Worm (Caenorhabditis elegans) whole organism, young adult: ENCODE results near the gene spp-26.
A peak's percentile ranks its signal among the peaks of the same experiment; 100 is the strongest.

Experiments used
- B0035.1 ChIP-seq: sonication (generic microtip); optimal IDR thresholded peaks from 2 replicates; lab custom pipeline; 2016; ENCODE audit warnings: missing genetic modification characterization, mild to moderate bottlenecking, missing compliant biosample characterization, missing genotype, missing genetic modification reagents
- F33H1.4 ChIP-seq: fragments of 200-800 bp; sonication (Bioruptor generic); IDR thresholded peaks from 2 replicates; pipeline ENCODE4 v1.3.6; 2022; ENCODE audit warnings: missing genetic modification reagents, missing genetic modification characterization, missing compliant biosample characterization
- F37B4.10 ChIP-seq: fragments of 200-800 bp; sonication (Bioruptor generic); IDR thresholded peaks from 2 replicates; pipeline ENCODE4 v1.3.6; 2022; ENCODE audit warnings: missing genetic modification characterization, missing compliant biosample characterization
- F39B2.1 ChIP-seq: fragments of 200-800 bp; sonication (Bioruptor generic); IDR thresholded peaks from 2 replicates; pipeline ENCODE4 v1.3.6; 2022; ENCODE audit warnings: missing genetic modification reagents, missing genetic modification characterization, missing compliant biosample characterization
- F49E8.2 ChIP-seq: sonication (generic microtip); optimal IDR thresholded peaks from 3 replicates; lab custom pipeline; 2017; ENCODE audit warnings: missing genetic modification characterization, mild to moderate bottlenecking, missing compliant biosample characterization, antibody characterized with exemption, moderate library complexity; ENCODE audit not compliant: insufficient read depth
- F55B11.4 ChIP-seq: sonication (generic microtip); optimal IDR thresholded peaks from 2 replicates; lab custom pipeline; 2016; ENCODE audit warnings: missing compliant biosample characterization, missing genetic modification characterization, borderline replicate concordance; ENCODE audit not compliant: insufficient read depth
- K12H6.12 ChIP-seq: fragments of 200-800 bp; sonication (Bioruptor generic); optimal IDR thresholded peaks from 2 replicates; lab custom pipeline; 2018; ENCODE audit warnings: mild to moderate bottlenecking, missing genetic modification characterization, missing compliant biosample characterization
- T07F8.4 ChIP-seq: sonication (generic microtip); optimal IDR thresholded peaks from 2 replicates; lab custom pipeline; 2016; ENCODE audit warnings: mild to moderate bottlenecking, missing genetic modification characterization, moderate library complexity, missing compliant biosample characterization
- Y56A3A.18 ChIP-seq: fragments of 200-800 bp; sonication (Bioruptor generic); IDR thresholded peaks from 2 replicates; pipeline ENCODE4 v1.3.6; 2022; ENCODE audit warnings: missing genetic modification reagents, missing genetic modification characterization, missing compliant biosample characterization
- attf-5 ChIP-seq: fragments of 200-800 bp; sonication (Bioruptor generic); optimal IDR thresholded peaks from 2 replicates; lab custom pipeline; 2018; ENCODE audit warnings: mild to moderate bottlenecking, missing genetic modification characterization, missing compliant biosample characterization
- ceh-40 ChIP-seq: fragments of 200-800 bp; sonication (Bioruptor generic); IDR thresholded peaks from 2 replicates; pipeline ENCODE4 v1.3.6; 2022; ENCODE audit warnings: missing genetic modification characterization, missing compliant biosample characterization
- ceh-58 ChIP-seq: fragments of 200-800 bp; sonication (Bioruptor generic); IDR thresholded peaks from 2 replicates; pipeline ENCODE4 v1.3.6; 2022; ENCODE audit warnings: missing genetic modification characterization, missing compliant biosample characterization
- ceh-79 ChIP-seq: sonication (generic microtip); optimal IDR thresholded peaks from 2 replicates; lab custom pipeline; 2017; ENCODE audit warnings: mild to moderate bottlenecking, missing genetic modification characterization, missing compliant biosample characterization
- die-1 ChIP-seq: sonication (generic microtip); optimal IDR thresholded peaks from 2 replicates; lab custom pipeline; 2016; ENCODE audit warnings: missing genotype, mild to moderate bottlenecking, missing genetic modification characterization, missing compliant biosample characterization
- dox-1 ChIP-seq: fragments of 200-800 bp; sonication (Bioruptor generic); IDR thresholded peaks from 2 replicates; pipeline ENCODE4 v1.3.6; 2022; ENCODE audit warnings: missing genetic modification reagents, missing genetic modification characterization, missing compliant biosample characterization
- ets-4 ChIP-seq: fragments of 200-800 bp; sonication (Bioruptor generic); optimal IDR thresholded peaks from 2 replicates; lab custom pipeline; 2018; ENCODE audit warnings: mild to moderate bottlenecking, missing genetic modification characterization, missing compliant biosample characterization
- fkh-3 ChIP-seq: sonication (generic microtip); optimal IDR thresholded peaks from 2 replicates; lab custom pipeline; 2016; ENCODE audit warnings: mild to moderate bottlenecking, missing genetic modification characterization, missing compliant biosample characterization
- gei-17 ChIP-seq: fragments of 200-800 bp; sonication (Bioruptor generic); optimal IDR thresholded peaks from 2 replicates; lab custom pipeline; 2018; ENCODE audit warnings: mild to moderate bottlenecking, missing genetic modification characterization, missing compliant biosample characterization
- hrde-1 ChIP-seq: sonication (generic microtip); optimal IDR thresholded peaks from 2 replicates; lab custom pipeline; 2016; ENCODE audit warnings: missing genetic modification characterization, mild to moderate bottlenecking, missing compliant biosample characterization, moderate library complexity, missing genotype, missing genetic modification reagents, borderline replicate concordance
- let-607 ChIP-seq, 2 experiments: fragments of 200-800 bp in 1 of 2; sonication (Bioruptor generic) in 1 of 2; sonication (generic microtip) in 1 of 2; optimal IDR thresholded peaks; 2 replicates each; lab custom pipeline; 2016 to 2018; ENCODE audit warnings: mild to moderate bottlenecking in 2 of 2, missing compliant biosample characterization in 2 of 2, missing genetic modification characterization in 2 of 2, moderate library complexity in 2 of 2, missing genotype in 1 of 2
- lin-26 ChIP-seq: fragments of 200-800 bp; sonication (Bioruptor generic); IDR thresholded peaks from 2 replicates; pipeline ENCODE4 v1.3.6; 2022; ENCODE audit warnings: missing genetic modification reagents, missing genetic modification characterization, missing compliant biosample characterization
- lin-54 ChIP-seq: fragments of 200-800 bp; sonication (Bioruptor generic); optimal IDR thresholded peaks from 2 replicates; lab custom pipeline; 2018; ENCODE audit warnings: mild to moderate bottlenecking, missing genetic modification characterization, missing compliant biosample characterization
- lsy-27 ChIP-seq: sonication (generic microtip); optimal IDR thresholded peaks from 2 replicates; lab custom pipeline; 2017; ENCODE audit warnings: missing genetic modification characterization, mild to moderate bottlenecking, missing compliant biosample characterization, antibody characterized with exemption, missing genotype, borderline replicate concordance; ENCODE audit not compliant: insufficient read depth
- madf-6 ChIP-seq: fragments of 200-800 bp; sonication (Bioruptor generic); IDR thresholded peaks from 2 replicates; pipeline ENCODE4 v1.3.6; 2022; ENCODE audit warnings: missing genetic modification reagents, missing genetic modification characterization, missing compliant biosample characterization
- mes-4 ChIP-seq: sonication (generic microtip); optimal IDR thresholded peaks from 2 replicates; lab custom pipeline; 2016; ENCODE audit warnings: missing genotype, missing genetic modification characterization, missing compliant biosample characterization
- nhr-80 ChIP-seq: sonication (generic microtip); optimal IDR thresholded peaks from 2 replicates; lab custom pipeline; 2016; ENCODE audit warnings: missing genetic modification characterization, missing compliant biosample characterization
- nhr-90 ChIP-seq: sonication (generic microtip); optimal IDR thresholded peaks from 2 replicates; lab custom pipeline; 2016; ENCODE audit warnings: missing genotype, mild to moderate bottlenecking, missing genetic modification characterization, missing compliant biosample characterization
- pha-4 ChIP-seq: fragments of 150-350 bp; sonication (generic microtip); optimal IDR thresholded peaks from 2 replicates; lab custom pipeline; 2014; ENCODE audit warnings: missing biosample characterization, missing genetic modification reagents, missing genetic modification characterization
- rcor-1 ChIP-seq: fragments of 200-800 bp; sonication (Bioruptor generic); IDR thresholded peaks from 2 replicates; pipeline ENCODE4 v1.3.6; 2022; ENCODE audit warnings: missing genetic modification reagents, missing genetic modification characterization, missing compliant biosample characterization
- rec-8 ChIP-seq, 2 experiments: sonication (generic microtip); optimal IDR thresholded peaks; 2 replicates each; lab custom pipeline; 2016; ENCODE audit warnings: mild to moderate bottlenecking in 2 of 2, missing genetic modification characterization in 2 of 2, missing genetic modification reagents in 2 of 2, missing genotype in 2 of 2, missing biosample characterization in 1 of 2, missing compliant biosample characterization in 1 of 2, moderate library complexity in 1 of 2
- rpc-1 ChIP-seq, 2 experiments: fragments of 150-350 bp in 1 of 2; sonication (generic microtip) in 1 of 2; optimal IDR thresholded peaks; 2 replicates each; lab custom pipeline; 2014 to 2018; ENCODE audit warnings: missing biosample characterization in 1 of 2, missing genetic modification characterization in 1 of 2, missing genetic modification reagents in 1 of 2, missing genotype in 1 of 2
- snpc-1.3 ChIP-seq: sonication (generic microtip); optimal IDR thresholded peaks from 2 replicates; lab custom pipeline; 2017; ENCODE audit warnings: missing genetic modification characterization, mild to moderate bottlenecking, missing compliant biosample characterization, antibody characterized with exemption, moderate library complexity, missing genotype, missing genetic modification reagents; ENCODE audit not compliant: insufficient read depth
- snpc-4 ChIP-seq, 5 experiments: fragments of 150-350 bp in 1 of 5; sonication (generic microtip) in 4 of 5; optimal IDR thresholded peaks; 2 replicates each; lab custom pipeline; 2014 to 2018; ENCODE audit warnings: missing genetic modification characterization in 5 of 5, missing biosample characterization in 3 of 5, antibody characterized with exemption in 2 of 5, mild to moderate bottlenecking in 2 of 5, missing compliant biosample characterization in 2 of 5, missing genotype in 2 of 5, moderate library complexity in 2 of 5, missing genetic modification reagents in 1 of 5
- somi-1 ChIP-seq: fragments of 200-800 bp; sonication (Bioruptor generic); optimal IDR thresholded peaks from 2 replicates; lab custom pipeline; 2018; ENCODE audit warnings: mild to moderate bottlenecking, missing genetic modification characterization, missing compliant biosample characterization
- tbp1 ChIP-seq: fragments of 200-800 bp; sonication (Bioruptor generic); optimal IDR thresholded peaks from 2 replicates; lab custom pipeline; 2018; ENCODE audit warnings: mild to moderate bottlenecking, missing genetic modification characterization, missing compliant biosample characterization
- tbx-9 ChIP-seq: sonication (generic microtip); optimal IDR thresholded peaks from 2 replicates; lab custom pipeline; 2016; ENCODE audit warnings: borderline replicate concordance, missing genetic modification characterization, inconsistent platforms, missing compliant biosample characterization
- xnd-1 ChIP-seq: sonication (generic microtip); optimal IDR thresholded peaks from 2 replicates; lab custom pipeline; 2016; ENCODE audit warnings: missing genotype, missing genetic modification reagents, missing genetic modification characterization, missing compliant biosample characterization
- ztf-18 ChIP-seq: sonication (generic microtip); optimal IDR thresholded peaks from 2 replicates; lab custom pipeline; 2016; ENCODE audit warnings: missing genotype, mild to moderate bottlenecking, missing genetic modification characterization, missing compliant biosample characterization
- ztf-22 ChIP-seq: fragments of 200-800 bp; sonication (Bioruptor generic); optimal IDR thresholded peaks from 2 replicates; lab custom pipeline; 2018; ENCODE audit warnings: mild to moderate bottlenecking, missing genetic modification characterization, moderate library complexity, missing compliant biosample characterization

Gene spp-26

ce11 chrV:6551707-6552390 lies 7.2 kb downstream of the spp-26 start, which contains the start of gene twk-10 (continued):
- TF ChIP-seq B0035.1 (tag; lab: Kevin White, UChicago) (peak; percentile 15), snpc-4 (GFP tag; optimal IDR thresholded peaks at IDR 0.05; lab: Kevin White, UChicago) (peak; percentile 70), snpc-4 (tag; optimal IDR thresholded peaks at IDR 0.05; lab: Kevin White, UChicago) (peak in 1 of 4 experiments; percentile 35), F55B11.4 (no peak), mes-4 (peak; percentile 18), ceh-58 (GFP tag; lab: Robert Waterston, UW) (0 out of 2 replicates have a peak, but pooled peaks have one; percentile 72), xnd-1 (no peak), madf-6 (GFP tag; lab: Robert Waterston, UW) (peak; percentile 58; the same call in 1 of the 2 replicates), fkh-3 (no peak), ets-4 (GFP tag; lab: Kevin White, UChicago) (peak; percentile 18), Y56A3A.18 (peak; percentile 77), nhr-90 (tag; lab: Kevin White, UChicago) (peak; percentile 78), rec-8 (tag; optimal IDR thresholded peaks at IDR 0.05; lab: Kevin White, UChicago) (peak in 1 of 2 experiments; percentile 73), tbp1 (GFP tag; lab: Kevin White, UChicago) (peak; percentile 94), lin-26 (GFP tag; lab: Robert Waterston, UW) (peak; percentile 86), die-1 (peak; percentile 78), F33H1.4 (0 out of 2 replicates have a peak, but pooled peaks have one; percentile 8), F39B2.1 (no peak), ceh-79 (tag; lab: Kevin White, UChicago) (no peak), nhr-80 (tag; lab: Kevin White, UChicago) (peak; percentile 24), attf-5 (GFP tag; lab: Kevin White, UChicago) (peak; percentile 53), lsy-27 (tag; lab: Kevin White, UChicago) (peak; percentile 51), snpc-1.3 (peak; percentile 57), gei-17 (GFP tag; lab: Kevin White, UChicago) (no peak), ztf-22 (GFP tag; lab: Kevin White, UChicago) (no peak), F49E8.2 (no peak), T07F8.4 (tag; lab: Kevin White, UChicago) (peak; percentile 35), somi-1 (GFP tag; lab: Kevin White, UChicago) (no peak), F37B4.10 (GFP tag; lab: Robert Waterston, UW) (no peak), ztf-18 (tag; lab: Kevin White, UChicago) (peak; percentile 56), rpc-1 (optimal IDR thresholded peaks at IDR 0.05; lab: Kevin White, UChicago) (peak; percentile 86), rpc-1 (tag; optimal IDR thresholded peaks at IDR 0.05; lab: Kevin White, UChicago) (peak; percentile 93), rcor-1 (GFP tag; lab: Robert Waterston, UW) (peak; percentile 52; the same call in 1 of the 2 replicates), K12H6.12 (tag; lab: Kevin White, UChicago) (no peak), let-607 (tag; optimal IDR thresholded peaks at IDR 0.05; lab: Kevin White, UChicago) (peak in 1 of 2 experiments; percentile 42), lin-54 (peak; percentile 51), hrde-1 (tag; lab: Kevin White, UChicago) (peak; percentile 4), ceh-40 (GFP tag; lab: Robert Waterston, UW) (peak; percentile 57; the same call in 1 of the 2 replicates), pha-4 (no peak), tbx-9 (tag; lab: Kevin White, UChicago) (no peak), dox-1 (GFP tag; lab: Robert Waterston, UW) (peak; percentile 72; the same call in 1 of the 2 replicates)
